Comparison of ENCODE assay signal across 2 fruit fly cellular contexts in genomic region chr3R:27154001-27154400, dm6.
TF ChIP-seq lines count a peak whose summit lies in the region.

No protein-coding gene starts in this region.

- TF ChIP-seq CTCF in whole organism, embryonic (GFP tag; optimal IDR thresholded peaks at IDR 0.05; lab: Kevin White, UChicago) = no peak

TF ChIP-seq in whole organism, adult, 20 proteins besides CTCF, POLR2A, EP300 and RAD21:
- TF ChIP-seq CG33017 (tag; optimal IDR thresholded peaks at IDR 0.05; lab: Kevin White, UChicago) (no peak), Clk (GFP tag; optimal IDR thresholded peaks at IDR 0.05; lab: Kevin White, UChicago) (no peak), CG7101 (tag; optimal IDR thresholded peaks at IDR 0.05; lab: Kevin White, UChicago) (no peak), tj (GFP tag; optimal IDR thresholded peaks at IDR 0.05; lab: Kevin White, UChicago) (peak; percentile 99)

TF ChIP-seq in whole organism, embryonic, 481 proteins besides CTCF, POLR2A, EP300 and RAD21:
- TF ChIP-seq jigr1 (GFP tag; IDR thresholded peaks at IDR 0.05; lab: Robert Waterston, UW) = no peak
- TF ChIP-seq CG14050 (GFP tag; IDR thresholded peaks at IDR 0.05; lab: Robert Waterston, UW) = no peak
- TF ChIP-seq vfl (GFP tag; optimal IDR thresholded peaks at IDR 0.05; lab: Kevin White, UChicago) = no peak
- TF ChIP-seq CG15514 (GFP tag; optimal IDR thresholded peaks at IDR 0.05; lab: Kevin White, UChicago) = no peak
- no peak for TF ChIP-seq CG10543 (GFP tag; optimal IDR thresholded peaks at IDR 0.05; lab: Kevin White, UChicago)
- no peak for TF ChIP-seq br (optimal IDR thresholded peaks at IDR 0.05; lab: Kevin White, UChicago)
- TF ChIP-seq Adf1 (GFP tag; IDR thresholded peaks at IDR 0.05; lab: Robert Waterston, UW) = peak; percentile 3; the same call in 1 of the 2 replicates
- TF ChIP-seq Awh (GFP tag; IDR thresholded peaks at IDR 0.05; lab: Robert Waterston, UW) = no peak
- no peak for TF ChIP-seq Fer3 (tag; optimal IDR thresholded peaks at IDR 0.05; lab: Kevin White, UChicago)
- TF ChIP-seq Vsx1 (GFP tag; optimal IDR thresholded peaks at IDR 0.05; lab: Kevin White, UChicago) = no peak
- TF ChIP-seq CG8388 (GFP tag; optimal IDR thresholded peaks at IDR 0.05; lab: Kevin White, UChicago) = no peak
- TF ChIP-seq Camta (GFP tag; optimal IDR thresholded peaks at IDR 0.05; lab: Kevin White, UChicago) = no peak
- no peak for TF ChIP-seq jing (GFP tag; optimal IDR thresholded peaks at IDR 0.05; lab: Kevin White, UChicago)
- no peak for TF ChIP-seq CG4424 (GFP tag; optimal IDR thresholded peaks at IDR 0.05; lab: Kevin White, UChicago)
- no peak for TF ChIP-seq Jarid2 (GFP tag; optimal IDR thresholded peaks at IDR 0.05; lab: Kevin White, UChicago)
- no peak for TF ChIP-seq tgo (GFP tag; IDR thresholded peaks at IDR 0.05; lab: Robert Waterston, UW)
- no peak for TF ChIP-seq CG4328 (GFP tag; optimal IDR thresholded peaks at IDR 0.05; lab: Kevin White, UChicago)
- no peak for TF ChIP-seq HLHmδ (GFP tag; optimal IDR thresholded peaks at IDR 0.05; lab: Kevin White, UChicago)
- no peak for TF ChIP-seq lov (optimal IDR thresholded peaks at IDR 0.05; lab: Kevin White, UChicago)
- TF ChIP-seq lov (GFP tag; IDR thresholded peaks at IDR 0.05; lab: Robert Waterston, UW) = no peak
- peak; percentile 39; the same call in 1 of the 2 replicates for TF ChIP-seq crol (GFP tag; IDR thresholded peaks at IDR 0.05; lab: Robert Waterston, UW)
- no peak for TF ChIP-seq CG6272 (GFP tag; IDR thresholded peaks at IDR 0.05; lab: Robert Waterston, UW)
- no peak for TF ChIP-seq sens-2 (GFP tag; IDR thresholded peaks at IDR 0.05; lab: Robert Waterston, UW)
- TF ChIP-seq ftz-f1 (GFP tag; optimal IDR thresholded peaks at IDR 0.05; lab: Kevin White, UChicago) = peak; percentile 82
- TF ChIP-seq CG13123 (GFP tag; optimal IDR thresholded peaks at IDR 0.05; lab: Kevin White, UChicago) = no peak
- no peak for TF ChIP-seq CG31224 (GFP tag; IDR thresholded peaks at IDR 0.05; lab: Robert Waterston, UW)
- TF ChIP-seq chinmo (GFP tag; IDR thresholded peaks at IDR 0.05; lab: Robert Waterston, UW; ENCODE audit: partially characterized antibody) = 0 out of 4 replicates have a peak, but pooled peaks have one; percentile 31
- TF ChIP-seq CG16813 (GFP tag; IDR thresholded peaks at IDR 0.05; lab: Robert Waterston, UW; ENCODE audit: partially characterized antibody) = no peak
- TF ChIP-seq CG13624 (GFP tag; optimal IDR thresholded peaks at IDR 0.05; lab: Kevin White, UChicago) = no peak
TF ChIP-seq in whole organism, embryonic: peak in this region for 4.
